Fruit fly (Drosophila melanogaster) whole organism, embryonic: ENCODE results near the gene Atg18b.

Source experiments
- CG10565 ChIP-seq: fragments of 200-800 bp; sonication (Bioruptor generic); optimal IDR thresholded peaks from 3 replicates; lab custom pipeline; 2016; ENCODE audit warnings: missing biosample characterization, mild to moderate bottlenecking, missing genetic modification characterization
- CG15479 ChIP-seq: fragments of 200-800 bp; sonication (Bioruptor generic); optimal IDR thresholded peaks from 3 replicates; lab custom pipeline; 2019; ENCODE audit warnings: missing biosample characterization, mild to moderate bottlenecking, missing genetic modification characterization, moderate library complexity
- CG17829 ChIP-seq: fragments of 200-800 bp; optimal IDR thresholded peaks from 2 replicates; lab custom pipeline; 2019; ENCODE audit warnings: missing biosample characterization, mild to moderate bottlenecking, missing genetic modification characterization, moderate library complexity
- CG2199 ChIP-seq: fragments of 200-800 bp; sonication (Bioruptor generic); IDR thresholded peaks from 3 replicates; pipeline ENCODE4 v1.3.6; 2022; ENCODE audit warnings: missing biosample characterization, missing genetic modification characterization
- CG31441 ChIP-seq: fragments of 200-800 bp; sonication (Bioruptor generic); IDR thresholded peaks from 2 replicates; pipeline ENCODE4 v1.3.6; 2022; ENCODE audit warnings: missing biosample characterization, missing genetic modification characterization
- CG4707 ChIP-seq: fragments of 200-800 bp; sonication (Bioruptor generic); optimal IDR thresholded peaks from 2 replicates; lab custom pipeline; 2018; ENCODE audit warnings: missing biosample characterization, mild to moderate bottlenecking, missing genetic modification characterization, moderate library complexity
- CG6689 ChIP-seq: fragments of 200-800 bp; sonication (Bioruptor generic); IDR thresholded peaks from 2 replicates; pipeline ENCODE4 v1.3.6; 2022; ENCODE audit warnings: missing biosample characterization, missing genetic modification characterization
- CG6854 ChIP-seq: fragments of 200-800 bp; sonication (Bioruptor generic); optimal IDR thresholded peaks from 3 replicates; lab custom pipeline; 2017; ENCODE audit warnings: missing biosample characterization, mild to moderate bottlenecking, missing genetic modification characterization
- CG7372 ChIP-seq: fragments of 200-800 bp; sonication (Bioruptor generic); IDR thresholded peaks from 2 replicates; pipeline ENCODE4 v1.3.6; 2022; ENCODE audit warnings: missing biosample characterization, missing genetic modification characterization
- CG7745 ChIP-seq: fragments of 200-800 bp; sonication (Bioruptor generic); optimal IDR thresholded peaks from 2 replicates; lab custom pipeline; 2018; ENCODE audit warnings: missing biosample characterization, mild to moderate bottlenecking, missing genetic modification characterization, moderate library complexity
- CG8359 ChIP-seq: fragments of 200-800 bp; sonication (Bioruptor generic); optimal IDR thresholded peaks from 2 replicates; lab custom pipeline; 2017; ENCODE audit warnings: missing biosample characterization, mild to moderate bottlenecking, missing genetic modification characterization, borderline replicate concordance
- CG8478 ChIP-seq: fragments of >200 bp; optimal IDR thresholded peaks from 2 replicates; lab custom pipeline; 2018
- CHES-1-like ChIP-seq: fragments of 200-800 bp; sonication (Bioruptor generic); optimal IDR thresholded peaks from 2 replicates; lab custom pipeline; 2016; ENCODE audit warnings: missing biosample characterization, missing genetic modification characterization
- E2f2 ChIP-seq: fragments of 200-800 bp; sonication (Bioruptor generic); IDR thresholded peaks from 2 replicates; pipeline ENCODE4 v1.3.6; 2022; ENCODE audit warnings: missing biosample characterization, missing genetic modification characterization
- ERR ChIP-seq: fragments of 200-800 bp; sonication (Bioruptor generic); optimal IDR thresholded peaks from 2 replicates; lab custom pipeline; 2016; ENCODE audit warnings: missing biosample characterization, missing genetic modification characterization
- Gug ChIP-seq: fragments of 200-800 bp; sonication (Bioruptor generic); IDR thresholded peaks from 4 replicates; pipeline ENCODE4 v1.3.6; 2022; ENCODE audit warnings: missing biosample characterization, missing genetic modification characterization
- Hr51 ChIP-seq, 2 experiments: fragments of 200-800 bp; sonication (Bioruptor generic); optimal IDR thresholded peaks; 2 replicates in 1 of 2; 3 replicates in 1 of 2; lab custom pipeline; 2016 to 2018; ENCODE audit warnings: missing biosample characterization in 2 of 2, missing genetic modification characterization in 2 of 2, mild to moderate bottlenecking in 1 of 2, moderate library complexity in 1 of 2
- Hr78 ChIP-seq, 2 experiments: fragments of 200-800 bp in 1 of 2; fragments of >200 bp in 1 of 2; sonication (Bioruptor generic) in 1 of 2; optimal IDR thresholded peaks; 2 replicates each; lab custom pipeline; 2017 to 2019; ENCODE audit warnings: missing biosample characterization in 2 of 2, missing genetic modification characterization in 2 of 2, mild to moderate bottlenecking in 1 of 2, moderate library complexity in 1 of 2
- Med ChIP-seq: fragments of 200-800 bp; sonication (Bioruptor generic); peaks from one replicate; lab custom pipeline; 2016; ENCODE audit warnings: missing biosample characterization, missing genetic modification characterization, mild to moderate bottlenecking, inconsistent platforms, moderate library complexity
- Nf-YC ChIP-seq: fragments of 200-800 bp; optimal IDR thresholded peaks from 3 replicates; lab custom pipeline; 2019; ENCODE audit warnings: missing biosample characterization, mild to moderate bottlenecking, missing genetic modification characterization, moderate library complexity
- Rfx ChIP-seq: fragments of 200-800 bp; sonication (Bioruptor generic); IDR thresholded peaks from 2 replicates; pipeline ENCODE4 v1.3.6; 2022; ENCODE audit warnings: missing biosample characterization, missing genetic modification characterization
- Trl ChIP-seq, 3 experiments: fragments of >200 bp in 2 of 3; fragments of 200-800 bp in 1 of 3; sonication (Bioruptor generic) in 1 of 3; optimal IDR thresholded peaks; 2 replicates in 1 of 3; 3 replicates in 2 of 3; lab custom pipeline; 2016 to 2017; ENCODE audit warnings: missing biosample characterization in 1 of 3, missing genetic modification characterization in 1 of 3
- ab ChIP-seq: fragments of 200-800 bp; sonication (Bioruptor generic); optimal IDR thresholded peaks from 2 replicates; lab custom pipeline; 2016; ENCODE audit warnings: missing biosample characterization, missing genetic modification characterization
- abd-A ChIP-seq: fragments of 200-800 bp; sonication (Bioruptor generic); optimal IDR thresholded peaks from 3 replicates; lab custom pipeline; 2019; ENCODE audit warnings: missing biosample characterization, mild to moderate bottlenecking, missing genetic modification characterization, moderate library complexity
- ac ChIP-seq: fragments of 200-800 bp; sonication (Bioruptor generic); optimal IDR thresholded peaks from 3 replicates; lab custom pipeline; 2017; ENCODE audit warnings: missing biosample characterization, mild to moderate bottlenecking, missing genetic modification characterization
- bowl ChIP-seq: fragments of 200-800 bp; sonication (Bioruptor generic); IDR thresholded peaks from 2 replicates; pipeline ENCODE4 v1.3.6; 2022; ENCODE audit warnings: missing biosample characterization, missing genetic modification characterization
- bsh ChIP-seq, 2 experiments: fragments of 200-800 bp; sonication (Bioruptor generic); optimal IDR thresholded peaks; 2 replicates each; lab custom pipeline; 2017 to 2018; ENCODE audit warnings: mild to moderate bottlenecking in 2 of 2, missing biosample characterization in 2 of 2, missing genetic modification characterization in 2 of 2, moderate library complexity in 1 of 2
- cg ChIP-seq: fragments of 200-800 bp; sonication (Bioruptor generic); optimal IDR thresholded peaks from 3 replicates; lab custom pipeline; 2019; ENCODE audit warnings: missing biosample characterization, mild to moderate bottlenecking, missing genetic modification characterization, moderate library complexity
- chn ChIP-seq: fragments of 200-800 bp; sonication (Bioruptor generic); optimal IDR thresholded peaks from 2 replicates; lab custom pipeline; 2016; ENCODE audit warnings: missing biosample characterization, missing genetic modification characterization
- croc ChIP-seq: fragments of 200-800 bp; sonication (Bioruptor generic); conservative IDR thresholded peaks from 3 replicates; pipeline ENCODE4 v1.3.6; 2022; ENCODE audit warnings: missing biosample characterization, missing genetic modification characterization
- crol ChIP-seq: fragments of 200-800 bp; sonication (Bioruptor generic); IDR thresholded peaks from 2 replicates; pipeline ENCODE4 v1.3.6; 2022; ENCODE audit warnings: missing biosample characterization, missing genetic modification characterization
- dysf ChIP-seq: fragments of 200-800 bp; sonication (Bioruptor generic); IDR thresholded peaks from 3 replicates; pipeline ENCODE4 v1.3.6; 2022; ENCODE audit warnings: missing biosample characterization, missing genetic modification characterization
- ewg ChIP-seq: fragments of 200-800 bp; sonication (Bioruptor generic); optimal IDR thresholded peaks from 3 replicates; lab custom pipeline; 2017; ENCODE audit warnings: mild to moderate bottlenecking, missing biosample characterization, missing genetic modification reagents, missing genetic modification characterization
- gsb-n ChIP-seq: fragments of 200-800 bp; sonication (Bioruptor generic); optimal IDR thresholded peaks from 3 replicates; lab custom pipeline; 2018; ENCODE audit warnings: missing biosample characterization, mild to moderate bottlenecking, missing genetic modification characterization
- onecut ChIP-seq: fragments of 200-800 bp; sonication (Bioruptor generic); IDR thresholded peaks from 2 replicates; pipeline ENCODE4 v1.3.6; 2022; ENCODE audit warnings: missing biosample characterization, missing genetic modification characterization
- pan ChIP-seq, 4 experiments: fragments of >200 bp in 3 of 4; fragments of 200-800 bp in 1 of 4; sonication (Bioruptor generic) in 1 of 4; optimal IDR thresholded peaks in 3 of 4; IDR thresholded peaks in 1 of 4; 2 replicates each; pipeline versions ENCODE4 v1.3.6 to Lab custom; 2017 to 2022; ENCODE audit warnings: missing biosample characterization in 2 of 4, missing genetic modification characterization in 2 of 4, mixed read lengths in 1 of 4
- prd ChIP-seq, 3 experiments: fragments of >200 bp in 2 of 3; fragments of 200-800 bp in 1 of 3; sonication (Bioruptor generic) in 1 of 3; optimal IDR thresholded peaks in 2 of 3; IDR thresholded peaks in 1 of 3; 2 replicates in 2 of 3; 3 replicates in 1 of 3; pipeline versions ENCODE4 v1.3.6 to Lab custom; 2017 to 2022; ENCODE audit warnings: missing biosample characterization in 1 of 3, missing genetic modification characterization in 1 of 3
- rib ChIP-seq: fragments of 200-800 bp; sonication (Bioruptor generic); IDR thresholded peaks from 2 replicates; pipeline ENCODE4 v1.3.6; 2022; ENCODE audit warnings: missing biosample characterization, missing genetic modification characterization
- sens ChIP-seq: fragments of 200-800 bp; sonication (Bioruptor generic); peaks from one replicate; lab custom pipeline; 2016; ENCODE audit warnings: missing biosample characterization, missing genetic modification characterization
- sens-2 ChIP-seq: fragments of 200-800 bp; sonication (Bioruptor generic); IDR thresholded peaks from 2 replicates; pipeline ENCODE4 v1.3.6; 2022; ENCODE audit warnings: missing biosample characterization, missing genetic modification characterization
- sob ChIP-seq: fragments of 200-800 bp; sonication (Bioruptor generic); IDR thresholded peaks from 2 replicates; pipeline ENCODE4 v1.3.6; 2022; ENCODE audit warnings: missing biosample characterization, missing genetic modification characterization
- stc ChIP-seq: fragments of 200-800 bp; sonication (Bioruptor generic); IDR thresholded peaks from 2 replicates; pipeline ENCODE4 v1.3.6; 2022; ENCODE audit warnings: missing biosample characterization, missing genetic modification characterization
- sug ChIP-seq: fragments of 200-800 bp; optimal IDR thresholded peaks from 2 replicates; lab custom pipeline; 2019; ENCODE audit warnings: missing biosample characterization, mild to moderate bottlenecking, missing genetic modification characterization, moderate library complexity
- tio ChIP-seq: fragments of 200-800 bp; sonication (Bioruptor generic); optimal IDR thresholded peaks from 2 replicates; lab custom pipeline; 2017; ENCODE audit warnings: missing biosample characterization, missing genetic modification characterization, inconsistent platforms
- yki ChIP-seq: fragments of >200 bp; optimal IDR thresholded peaks from 3 replicates; lab custom pipeline; 2018
- zfh1 ChIP-seq: fragments of 200-800 bp; sonication (Bioruptor generic); IDR thresholded peaks from 3 replicates; pipeline ENCODE4 v1.3.6; 2022; ENCODE audit warnings: missing biosample characterization, missing genetic modification characterization

Gene Atg18b

dm6 chr2L:21243964-21244466 lies 23.6 kb upstream of the Atg18b start (continued):
- TF ChIP-seq rib (GFP tag; lab: Robert Waterston, UW), result peak; percentile 26; the same call in 1 of the 2 replicates
- TF ChIP-seq bsh (GFP tag; optimal IDR thresholded peaks at IDR 0.05; lab: Kevin White, UChicago), result no peak
- TF ChIP-seq chn (GFP tag; lab: Kevin White, UChicago), result peak; percentile 1
- TF ChIP-seq Hr78 (GFP tag; optimal IDR thresholded peaks at IDR 0.05; lab: Kevin White, UChicago), result peak in 1 of 2 experiments; percentile 93
- TF ChIP-seq prd (optimal IDR thresholded peaks at IDR 0.05; lab: Kevin White, UChicago), result no peak
- TF ChIP-seq prd (GFP tag; IDR thresholded peaks at IDR 0.05; lab: Robert Waterston, UW), result no peak

DNA sequence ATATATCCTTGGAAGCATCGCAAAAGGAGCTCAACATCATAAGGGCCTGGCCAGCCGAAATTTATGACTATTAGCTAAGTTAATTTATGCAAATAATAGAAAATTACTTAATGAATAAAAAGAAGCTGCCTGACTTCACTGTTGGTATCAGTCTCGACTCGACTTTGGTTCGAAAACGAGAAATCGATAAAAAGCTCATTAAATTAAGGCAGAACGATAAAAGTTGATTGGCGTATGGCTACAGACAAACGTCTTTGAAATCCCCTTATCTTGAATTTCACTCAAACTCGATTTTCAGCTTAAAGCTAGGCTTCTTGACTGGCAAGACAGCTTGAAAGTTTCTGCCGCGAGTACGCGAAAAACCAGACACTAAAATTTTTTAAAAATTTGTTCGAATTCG lies 22.0 kb upstream of the Atg18b start:
- TF ChIP-seq CG6689 (no peak), abd-A (peak; percentile 58), onecut (GFP tag; lab: Robert Waterston, UW) (peak; percentile 59)

dm6 chr2L:21237748-21238459 lies 17.5 kb upstream of the Atg18b start:
- no peak for TF ChIP-seq dysf (GFP tag; lab: Robert Waterston, UW)
- TF ChIP-seq CG10565, result no peak
- peak; percentile 13 for TF ChIP-seq CG8478 (lab: Kevin White, UChicago)
- no peak for TF ChIP-seq zfh1
- no peak for TF ChIP-seq CG6854 (GFP tag; lab: Kevin White, UChicago)
- no peak for TF ChIP-seq crol
- TF ChIP-seq Trl (optimal IDR thresholded peaks at IDR 0.05; lab: Kevin White, UChicago), result peak; percentile 95 to 98
- TF ChIP-seq Trl (GFP tag; optimal IDR thresholded peaks at IDR 0.05; lab: Kevin White, UChicago), result peak; percentile 69
- no peak for TF ChIP-seq Gug (GFP tag; lab: Robert Waterston, UW)
- TF ChIP-seq yki (lab: Kevin White, UChicago), result peak; percentile 90
- no peak for TF ChIP-seq bowl (GFP tag; lab: Robert Waterston, UW)
- no peak for TF ChIP-seq E2f2 (GFP tag; lab: Robert Waterston, UW)
- peak; percentile 83 for TF ChIP-seq cg (GFP tag; lab: Kevin White, UChicago)
- no peak for TF ChIP-seq stc (GFP tag; lab: Robert Waterston, UW)
- no peak for TF ChIP-seq pan (optimal IDR thresholded peaks at IDR 0.05; lab: Kevin White, UChicago)
- no peak for TF ChIP-seq pan (GFP tag; optimal IDR thresholded peaks at IDR 0.05 in 1 of 2, IDR thresholded peaks at IDR 0.05 in 1 of 2)
- TF ChIP-seq CG7372 (GFP tag; lab: Robert Waterston, UW), result no peak
- no peak for TF ChIP-seq ab (GFP tag; lab: Kevin White, UChicago)
- TF ChIP-seq CG15479, result peak; percentile 91
- peak; percentile 8 for TF ChIP-seq CG4707 (GFP tag; lab: Kevin White, UChicago)
- TF ChIP-seq croc (GFP tag; lab: Robert Waterston, UW), result no peak
- TF ChIP-seq ac (GFP tag; lab: Kevin White, UChicago), result no peak
- TF ChIP-seq CG2199 (GFP tag; lab: Robert Waterston, UW), result no peak
- TF ChIP-seq sens (GFP tag; lab: Kevin White, UChicago), result no peak
- no peak for TF ChIP-seq Med
- no peak for TF ChIP-seq CG31441 (GFP tag; lab: Robert Waterston, UW)
- TF ChIP-seq ERR (GFP tag; lab: Kevin White, UChicago), result no peak
- TF ChIP-seq ewg (GFP tag; lab: Kevin White, UChicago), result peak; percentile 95
- peak; percentile 86 for TF ChIP-seq Nf-YC (tag; lab: Kevin White, UChicago)
- TF ChIP-seq sens-2 (GFP tag; lab: Robert Waterston, UW), result no peak
- TF ChIP-seq sug (tag; lab: Kevin White, UChicago), result no peak
- TF ChIP-seq tio, result no peak
- TF ChIP-seq Rfx (GFP tag; lab: Robert Waterston, UW), result no peak
- TF ChIP-seq CG17829 (tag; lab: Kevin White, UChicago), result peak; percentile 15
- no peak for TF ChIP-seq CG8359 (GFP tag; lab: Kevin White, UChicago)
- no peak for TF ChIP-seq Hr51 (GFP tag; optimal IDR thresholded peaks at IDR 0.05; lab: Kevin White, UChicago)
- peak; percentile 10 for TF ChIP-seq CHES-1-like (GFP tag; lab: Kevin White, UChicago)
- TF ChIP-seq CG7745 (tag; lab: Kevin White, UChicago), result peak; percentile 3
- no peak for TF ChIP-seq sob (GFP tag; lab: Robert Waterston, UW)
- no peak for TF ChIP-seq gsb-n
